Fruit fly (Drosophila melanogaster) S2 (cell line): ENCODE data around the gene CG6071.

ENCODE experiments used
- CG8478 ChIP-seq: fragments of >200 bp; optimal IDR thresholded peaks from 2 replicates; lab custom pipeline; 2018
- CTCF ChIP-seq, 2 experiments: fragments of >200 bp; optimal IDR thresholded peaks; 2 replicates each; lab custom pipeline; 2018

DNA sequence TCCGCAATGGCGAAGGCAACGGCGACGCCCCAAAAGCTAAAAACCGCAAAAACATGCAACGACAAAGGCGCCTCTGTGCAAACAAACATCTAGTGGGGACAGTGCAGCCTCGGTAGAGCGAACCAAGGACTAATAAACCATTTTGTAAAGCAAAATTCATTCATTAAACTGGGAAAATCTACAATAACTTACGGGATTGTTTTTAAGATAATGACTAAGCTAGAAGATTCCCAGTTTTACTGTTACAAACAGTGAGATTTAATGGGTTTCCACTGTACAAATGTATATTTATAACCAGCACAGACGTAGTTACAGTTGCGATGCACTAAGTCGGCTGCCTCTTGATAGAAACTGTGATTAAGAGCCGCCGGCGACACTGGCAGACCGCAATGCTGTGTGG, 10.4 kb upstream of the CG6071 start:
- no peak for TF ChIP-seq CTCF (optimal IDR thresholded peaks at IDR 0.05; lab: Kevin White, UChicago)
- TF ChIP-seq CG8478 (lab: Kevin White, UChicago): no peak
